Worm (Caenorhabditis elegans) whole organism, L4/young adult: ENCODE measurements around the gene F19B10.1.

Source experiments
- dao-5 ChIP-seq: sonication (generic microtip); optimal IDR thresholded peaks from 2 replicates; lab custom pipeline; 2016; ENCODE audit warnings: missing genotype, missing genetic modification characterization, moderate library complexity, missing compliant biosample characterization
- him-1 ChIP-seq: sonication (generic microtip); optimal IDR thresholded peaks from 2 replicates; lab custom pipeline; 2016; ENCODE audit warnings: missing genotype, missing genetic modification reagents, missing genetic modification characterization, missing compliant biosample characterization

DNA sequence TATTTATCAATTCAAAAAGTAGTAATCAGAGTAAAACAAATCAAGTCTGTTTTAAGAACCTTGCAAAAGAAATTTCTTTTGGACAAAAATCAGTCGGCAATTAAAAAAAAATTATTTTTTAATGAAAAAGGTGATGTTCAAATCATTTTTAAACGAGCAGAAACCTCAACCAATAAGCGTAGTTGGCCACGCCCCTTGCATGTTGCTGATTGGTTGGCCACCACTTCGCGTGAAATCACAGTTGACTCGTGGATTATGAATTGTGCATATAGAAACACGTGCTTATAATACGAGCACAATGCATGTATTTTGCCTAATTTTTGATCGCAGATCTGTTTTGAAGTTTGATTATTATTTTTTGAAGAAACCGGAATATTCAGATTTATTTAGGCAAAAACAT, 17.8 kb upstream of the F19B10.1 start:
- TF ChIP-seq dao-5 (tag; lab: Kevin White, UChicago): no peak
- TF ChIP-seq him-1: no peak
